Worm (Caenorhabditis elegans) whole organism, late embryonic: Measurements from ENCODE around the gene C10F3.7.

Experiments used
- dve-1 ChIP-seq: sonication (generic microtip); optimal IDR thresholded peaks from 2 replicates; lab custom pipeline; 2017; ENCODE audit warnings: antibody characterized with exemption, mild to moderate bottlenecking, missing genetic modification characterization, missing compliant biosample characterization
- elt-2 ChIP-seq: sonication (generic microtip); optimal IDR thresholded peaks from 2 replicates; lab custom pipeline; 2016; ENCODE audit warnings: missing genetic modification reagents, missing genetic modification characterization, missing compliant biosample characterization
- elt-4 ChIP-seq: sonication (generic microtip); optimal IDR thresholded peaks from 2 replicates; lab custom pipeline; 2016; ENCODE audit warnings: missing genetic modification characterization, missing compliant biosample characterization
- fax-1 ChIP-seq: sonication (generic microtip); optimal IDR thresholded peaks from 2 replicates; lab custom pipeline; 2016; ENCODE audit warnings: missing genotype, missing genetic modification characterization, missing compliant biosample characterization
- hlh-6 ChIP-seq: sonication (generic microtip); optimal IDR thresholded peaks from 2 replicates; lab custom pipeline; 2016; ENCODE audit warnings: missing genotype, missing genetic modification characterization, missing compliant biosample characterization
- hlh-8 ChIP-seq: sonication (generic microtip); optimal IDR thresholded peaks from 2 replicates; lab custom pipeline; 2016; ENCODE audit warnings: missing genotype, missing genetic modification characterization, missing compliant biosample characterization
- nfya-1 ChIP-seq: sonication (generic microtip); optimal IDR thresholded peaks from 2 replicates; lab custom pipeline; 2017; ENCODE audit warnings: missing genetic modification characterization, mild to moderate bottlenecking, missing compliant biosample characterization, antibody characterized with exemption, moderate library complexity
- pha-4 ChIP-seq: fragments of 150-350 bp; optimal IDR thresholded peaks from 2 replicates; lab custom pipeline; 2018; ENCODE audit warnings: missing biosample characterization, missing genetic modification reagents, missing genetic modification characterization
- rnt-1 ChIP-seq: sonication (generic microtip); optimal IDR thresholded peaks from 2 replicates; lab custom pipeline; 2016; ENCODE audit warnings: missing genetic modification characterization, missing compliant biosample characterization
- sox-2 ChIP-seq: fragments of 200-800 bp; sonication (Bioruptor generic); IDR thresholded peaks from 2 replicates; pipeline ENCODE4 v1.3.6; 2022; ENCODE audit warnings: missing genetic modification reagents, missing genetic modification characterization, missing compliant biosample characterization
- sox-4 ChIP-seq: sonication (generic microtip); optimal IDR thresholded peaks from 2 replicates; lab custom pipeline; 2017; ENCODE audit warnings: mild to moderate bottlenecking, missing genetic modification characterization, inconsistent platforms, missing compliant biosample characterization
- tbx-2 ChIP-seq: sonication (generic microtip); optimal IDR thresholded peaks from 2 replicates; lab custom pipeline; 2016; ENCODE audit warnings: missing genetic modification characterization, missing compliant biosample characterization
- ttx-3 ChIP-seq: sonication (generic microtip); optimal IDR thresholded peaks from 2 replicates; lab custom pipeline; 2016; ENCODE audit warnings: missing genetic modification reagents, missing genetic modification characterization, missing compliant biosample characterization

ce11 chrV:6010642-6011041 is 24.0 kb upstream of the C10F3.7 start:
- TF ChIP-seq hlh-8 (tag; lab: Kevin White, UChicago) (no peak), dve-1 (no peak), elt-2 (no peak), nfya-1 (tag; lab: Kevin White, UChicago) (no peak), fax-1 (tag; lab: Kevin White, UChicago) (no peak), rnt-1 (tag; lab: Kevin White, UChicago) (no peak), ttx-3 (no peak), tbx-2 (no peak), sox-2 (no peak), elt-4 (tag; lab: Kevin White, UChicago) (no peak), pha-4 (tag; lab: Kevin White, UChicago) (no peak), sox-4 (tag; lab: Kevin White, UChicago) (no peak), hlh-6 (tag; lab: Kevin White, UChicago) (no peak)
